Fruit fly (Drosophila melanogaster) whole organism, larva: Measurements from ENCODE around the gene BigH1.

Source experiments
- noc ChIP-seq: fragments of 200-800 bp; sonication (Bioruptor generic); optimal IDR thresholded peaks from 3 replicates; lab custom pipeline; 2019; ENCODE audit warnings: missing biosample characterization, mild to moderate bottlenecking, missing genetic modification characterization, moderate library complexity

BigH1 gene

dm6 chr3R:14707703-14708643, 44.7 kb downstream of the BigH1 start:
- no peak for TF ChIP-seq noc (tag; lab: Kevin White, UChicago)

- peak; percentile 37 for TF ChIP-seq noc (tag; lab: Kevin White, UChicago)
Observed at dm6 chr3R:14708948-14709385, 45.7 kb downstream of the BigH1 start.

- no peak for TF ChIP-seq noc (tag; lab: Kevin White, UChicago)
Observed at dm6 chr3R:14709480-14709984, 46.3 kb downstream of the BigH1 start.

dm6 chr3R:14710673-14711072, 47.4 kb downstream of the BigH1 start:
- no peak for TF ChIP-seq noc (tag; lab: Kevin White, UChicago)

- no peak for TF ChIP-seq noc (tag; lab: Kevin White, UChicago)
Observed at dm6 chr3R:14711447-14712163, 48.4 kb downstream of the BigH1 start.

- no peak for TF ChIP-seq noc (tag; lab: Kevin White, UChicago)
Observed at dm6 chr3R:14713110-14713713, 50.0 kb downstream of the BigH1 start.

- no peak for TF ChIP-seq noc (tag; lab: Kevin White, UChicago)
Observed at dm6 chr3R:14713776-14714146, 50.5 kb downstream of the BigH1 start.
